Fruit fly (Drosophila melanogaster) whole organism, prepupa: ENCODE data around the gene S6kII.

Source experiments
- CG10631 ChIP-seq: fragments of 200-800 bp; sonication (Bioruptor generic); optimal IDR thresholded peaks from 2 replicates; lab custom pipeline; 2016; ENCODE audit warnings: missing biosample characterization, missing genetic modification characterization
- CG10669 ChIP-seq: fragments of 200-800 bp; sonication (Bioruptor generic); optimal IDR thresholded peaks from 3 replicates; lab custom pipeline; 2018; ENCODE audit warnings: missing biosample characterization, mild to moderate bottlenecking, missing genetic modification characterization, moderate library complexity
- CG11294 ChIP-seq: fragments of 200-800 bp; sonication (Bioruptor generic); IDR thresholded peaks from 2 replicates; pipeline ENCODE4 v1.3.6; 2022; ENCODE audit warnings: missing biosample characterization, missing genetic modification characterization
- CG11762 ChIP-seq: fragments of 200-800 bp; sonication (Bioruptor generic); optimal IDR thresholded peaks from 3 replicates; lab custom pipeline; 2016; ENCODE audit warnings: missing biosample characterization, missing genetic modification characterization; ENCODE audit not compliant: insufficient read depth
- CG15336 ChIP-seq: fragments of 200-800 bp; sonication (Bioruptor generic); IDR thresholded peaks from 2 replicates; pipeline ENCODE4 v1.3.6; 2022; ENCODE audit warnings: missing biosample characterization, missing genetic modification characterization
- CG1621 ChIP-seq: fragments of 200-800 bp; sonication (Bioruptor generic); optimal IDR thresholded peaks from 3 replicates; lab custom pipeline; 2018; ENCODE audit warnings: missing biosample characterization, mild to moderate bottlenecking, missing genetic modification characterization
- CG16779 ChIP-seq: fragments of 200-800 bp; sonication (Bioruptor generic); optimal IDR thresholded peaks from 3 replicates; lab custom pipeline; 2017; ENCODE audit warnings: missing biosample characterization, mild to moderate bottlenecking, missing genetic modification characterization
- CG31627 ChIP-seq: fragments of 200-800 bp; sonication (Bioruptor generic); optimal IDR thresholded peaks from 3 replicates; lab custom pipeline; 2016; ENCODE audit warnings: missing biosample characterization, missing genetic modification characterization
- CG32006 ChIP-seq: fragments of 200-800 bp; sonication (Bioruptor generic); optimal IDR thresholded peaks from 3 replicates; lab custom pipeline; 2017; ENCODE audit warnings: missing biosample characterization, mild to moderate bottlenecking, missing genetic modification characterization
- CG34406 ChIP-seq: fragments of 200-800 bp; sonication (Bioruptor generic); optimal IDR thresholded peaks from 3 replicates; lab custom pipeline; 2016; ENCODE audit warnings: missing biosample characterization, missing genetic modification characterization
- CG3919 ChIP-seq: fragments of 200-800 bp; sonication (Bioruptor generic); optimal IDR thresholded peaks from 3 replicates; lab custom pipeline; 2016; ENCODE audit warnings: missing biosample characterization, missing genetic modification characterization
- CG4318 ChIP-seq: fragments of 200-800 bp; sonication (Bioruptor generic); optimal IDR thresholded peaks from 3 replicates; lab custom pipeline; 2017; ENCODE audit warnings: missing biosample characterization, mild to moderate bottlenecking, missing genetic modification characterization
- CG6163 ChIP-seq: fragments of 200-800 bp; sonication (Bioruptor generic); IDR thresholded peaks from 3 replicates; pipeline ENCODE4 v1.3.6; 2022; ENCODE audit warnings: missing biosample characterization, missing genetic modification characterization
- CG6276 ChIP-seq: fragments of 200-800 bp; sonication (Bioruptor generic); optimal IDR thresholded peaks from 2 replicates; lab custom pipeline; 2017; ENCODE audit warnings: missing biosample characterization, mild to moderate bottlenecking, missing genetic modification characterization
- CG6808 ChIP-seq: fragments of 200-800 bp; sonication (Bioruptor generic); optimal IDR thresholded peaks from 3 replicates; lab custom pipeline; 2017; ENCODE audit warnings: missing biosample characterization, missing genetic modification characterization, mild to moderate bottlenecking, moderate library complexity, missing genetic modification reagents
- CG7368 ChIP-seq: fragments of 200-800 bp; sonication (Bioruptor generic); optimal IDR thresholded peaks from 3 replicates; lab custom pipeline; 2016; ENCODE audit warnings: missing biosample characterization, missing genetic modification characterization
- CG8119 ChIP-seq: fragments of 200-800 bp; sonication (Bioruptor generic); IDR thresholded peaks from 3 replicates; pipeline ENCODE4 v1.3.6; 2022; ENCODE audit warnings: missing biosample characterization, missing genetic modification characterization
- CG8632 ChIP-seq: fragments of 200-800 bp; sonication (Bioruptor generic); optimal IDR thresholded peaks from 3 replicates; lab custom pipeline; 2016; ENCODE audit warnings: missing biosample characterization, missing genetic modification characterization
- Eip75B ChIP-seq: fragments of 200-800 bp; sonication (Bioruptor generic); optimal IDR thresholded peaks from 3 replicates; lab custom pipeline; 2016; ENCODE audit warnings: missing biosample characterization, missing genetic modification characterization
- Eip78C ChIP-seq: fragments of 200-800 bp; sonication (Bioruptor generic); peaks from one replicate; lab custom pipeline; 2016; ENCODE audit warnings: missing biosample characterization, missing genetic modification characterization
- Eip93F ChIP-seq: fragments of 200-800 bp; sonication (Bioruptor generic); optimal IDR thresholded peaks from 2 replicates; lab custom pipeline; 2016; ENCODE audit warnings: missing biosample characterization, mild to moderate bottlenecking, missing genetic modification characterization
- Gug ChIP-seq: fragments of 200-800 bp; sonication (Bioruptor generic); IDR thresholded peaks from 2 replicates; pipeline ENCODE4 v1.3.6; 2022; ENCODE audit warnings: missing biosample characterization, missing genetic modification characterization
- Hr38 ChIP-seq: sonication (Bioruptor generic); optimal IDR thresholded peaks from 2 replicates; lab custom pipeline; 2016; ENCODE audit warnings: missing biosample characterization, missing genetic modification characterization
- Hr4 ChIP-seq: fragments of 200-800 bp; sonication (Bioruptor generic); optimal IDR thresholded peaks from 3 replicates; lab custom pipeline; 2016; ENCODE audit warnings: missing biosample characterization, missing genetic modification characterization
- Lpt ChIP-seq: fragments of 200-800 bp; sonication (Bioruptor generic); optimal IDR thresholded peaks from 3 replicates; lab custom pipeline; 2016; ENCODE audit warnings: missing biosample characterization, missing genetic modification characterization
- Met ChIP-seq: fragments of 200-800 bp; sonication (Bioruptor generic); optimal IDR thresholded peaks from 3 replicates; lab custom pipeline; 2016; ENCODE audit warnings: missing biosample characterization, missing genetic modification characterization
- OdsH ChIP-seq: fragments of 200-800 bp; sonication (Bioruptor generic); optimal IDR thresholded peaks from 3 replicates; lab custom pipeline; 2016; ENCODE audit warnings: missing biosample characterization, missing genetic modification characterization
- Sox102F ChIP-seq: fragments of 200-800 bp; sonication (Bioruptor generic); optimal IDR thresholded peaks from 2 replicates; lab custom pipeline; 2016; ENCODE audit warnings: missing biosample characterization, mild to moderate bottlenecking, missing genetic modification characterization
- Sox14 ChIP-seq: fragments of 200-800 bp; sonication (Bioruptor generic); optimal IDR thresholded peaks from 3 replicates; lab custom pipeline; 2016; ENCODE audit warnings: missing biosample characterization, missing genetic modification characterization
- Sox15 ChIP-seq: fragments of 200-800 bp; sonication (Bioruptor generic); optimal IDR thresholded peaks from 3 replicates; lab custom pipeline; 2016; ENCODE audit warnings: missing biosample characterization, missing genetic modification characterization
- achi ChIP-seq: fragments of 200-800 bp; sonication (Bioruptor generic); optimal IDR thresholded peaks from 3 replicates; lab custom pipeline; 2016; ENCODE audit warnings: missing biosample characterization, missing genetic modification characterization
- acj6 ChIP-seq: fragments of 200-800 bp; sonication (Bioruptor generic); optimal IDR thresholded peaks from 3 replicates; lab custom pipeline; 2016; ENCODE audit warnings: missing biosample characterization, missing genetic modification characterization
- cyc ChIP-seq: fragments of 200-800 bp; sonication (Bioruptor generic); optimal IDR thresholded peaks from 3 replicates; lab custom pipeline; 2016; ENCODE audit warnings: missing biosample characterization, missing genetic modification characterization
- dac ChIP-seq: fragments of 200-800 bp; sonication (Bioruptor generic); optimal IDR thresholded peaks from 2 replicates; lab custom pipeline; 2017; ENCODE audit warnings: missing biosample characterization, mild to moderate bottlenecking, missing genetic modification characterization
- dsx ChIP-seq: fragments of 200-800 bp; optimal IDR thresholded peaks from 3 replicates; lab custom pipeline; 2019; ENCODE audit warnings: missing biosample characterization, mild to moderate bottlenecking, missing genetic modification characterization, moderate library complexity; ENCODE audit not compliant: poor library complexity, severe bottlenecking
- eg ChIP-seq: fragments of 200-800 bp; sonication (Bioruptor generic); IDR thresholded peaks from 3 replicates; pipeline ENCODE4 v1.3.6; 2022; ENCODE audit warnings: missing biosample characterization, missing genetic modification characterization
- fd85E ChIP-seq: fragments of 200-800 bp; sonication (Bioruptor generic); optimal IDR thresholded peaks from 3 replicates; lab custom pipeline; 2016; ENCODE audit warnings: missing biosample characterization, missing genetic modification characterization
- fkh ChIP-seq: fragments of 200-800 bp; sonication (Bioruptor generic); optimal IDR thresholded peaks from 3 replicates; lab custom pipeline; 2017; ENCODE audit warnings: missing biosample characterization, mild to moderate bottlenecking, missing genetic modification characterization, moderate library complexity
- lz ChIP-seq: fragments of 200-800 bp; sonication (Bioruptor generic); optimal IDR thresholded peaks from 3 replicates; lab custom pipeline; 2016; ENCODE audit warnings: missing biosample characterization, missing genetic modification characterization
- pdm3 ChIP-seq: fragments of 200-800 bp; sonication (Bioruptor generic); optimal IDR thresholded peaks from 3 replicates; lab custom pipeline; 2016; ENCODE audit warnings: missing biosample characterization, missing genetic modification characterization
- spab ChIP-seq: fragments of 200-800 bp; sonication (Bioruptor generic); optimal IDR thresholded peaks from 2 replicates; lab custom pipeline; 2017; ENCODE audit warnings: missing biosample characterization, mild to moderate bottlenecking, missing genetic modification characterization, missing genetic modification reagents
- ss ChIP-seq, 2 experiments: fragments of 200-800 bp; sonication (Bioruptor generic); optimal IDR thresholded peaks; 2 replicates in 1 of 2; 3 replicates in 1 of 2; lab custom pipeline; 2017 to 2018; ENCODE audit warnings: mild to moderate bottlenecking in 2 of 2, missing biosample characterization in 2 of 2, missing genetic modification characterization in 2 of 2, moderate library complexity in 1 of 2
- svp ChIP-seq: fragments of 200-800 bp; sonication (Bioruptor generic); peaks from one replicate; lab custom pipeline; 2016; ENCODE audit warnings: missing biosample characterization, missing genetic modification characterization
- vri ChIP-seq: fragments of 200-800 bp; sonication (Bioruptor generic); optimal IDR thresholded peaks from 3 replicates; lab custom pipeline; 2016; ENCODE audit warnings: missing biosample characterization, mild to moderate bottlenecking, missing genetic modification characterization

The S6kII gene

DNA sequence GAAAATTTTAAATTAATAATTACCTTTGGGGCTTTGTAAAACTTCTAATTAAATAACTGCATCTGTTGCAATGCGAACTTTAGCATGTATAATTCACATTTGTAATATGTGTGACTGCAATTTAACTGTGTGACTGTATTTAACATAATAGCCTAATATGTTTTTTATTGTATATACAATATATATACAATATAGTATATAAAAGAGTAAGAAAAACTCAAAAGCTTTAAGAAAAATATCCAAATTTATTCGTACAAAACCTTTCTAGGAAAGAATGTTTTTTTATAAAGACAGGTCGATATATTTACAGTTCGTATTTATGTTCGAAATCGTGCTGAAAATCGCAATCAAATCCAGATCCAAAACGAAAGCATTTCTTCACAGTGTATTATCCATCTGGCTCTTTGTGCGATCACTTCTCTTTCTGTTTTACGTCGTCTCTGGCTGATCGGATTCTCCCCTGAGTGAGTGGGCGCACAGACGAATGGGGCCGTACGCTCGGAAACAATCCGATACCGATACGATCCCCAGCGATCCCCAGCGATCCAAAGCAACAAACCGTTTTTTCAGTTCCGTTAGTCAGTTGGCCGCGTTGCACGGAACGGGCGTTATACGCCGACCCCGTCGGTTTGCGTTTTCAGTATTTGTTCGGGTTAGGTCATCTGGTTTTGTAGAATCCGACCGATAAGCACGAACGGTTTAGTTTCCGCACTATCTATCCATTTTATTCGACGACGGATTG, 38.6 kb upstream of the S6kII start (continued):
- TF ChIP-seq CG16779 (tag; lab: Kevin White, UChicago), result no peak
- peak; percentile 67 for TF ChIP-seq CG6808 (GFP tag; lab: Kevin White, UChicago)
- no peak for TF ChIP-seq fkh (GFP tag; lab: Kevin White, UChicago)
- TF ChIP-seq cyc (GFP tag; lab: Kevin White, UChicago), result peak; percentile 3
- no peak for TF ChIP-seq CG3919 (GFP tag; lab: Kevin White, UChicago)
- peak; percentile 55 for TF ChIP-seq CG10669 (GFP tag; lab: Kevin White, UChicago)
- peak; percentile 56 for TF ChIP-seq CG4318 (GFP tag; lab: Kevin White, UChicago)
- TF ChIP-seq Sox15 (GFP tag; lab: Kevin White, UChicago), result peak; percentile 66
- no peak for TF ChIP-seq CG15336 (GFP tag; lab: Robert Waterston, UW)
- TF ChIP-seq CG11762 (GFP tag; lab: Kevin White, UChicago), result peak; percentile 49
- 0 out of 3 replicates have a peak, but pooled peaks have one; percentile 8 for TF ChIP-seq eg (GFP tag; lab: Robert Waterston, UW)
- TF ChIP-seq Eip93F, result no peak
- TF ChIP-seq Sox102F, result peak; percentile 32
- TF ChIP-seq dac (GFP tag; lab: Kevin White, UChicago), result no peak
- peak; percentile 13 for TF ChIP-seq CG7368 (GFP tag; lab: Kevin White, UChicago)
- no peak for TF ChIP-seq ss (GFP tag; optimal IDR thresholded peaks at IDR 0.05; lab: Kevin White, UChicago)
- TF ChIP-seq CG10631 (GFP tag; lab: Kevin White, UChicago), result peak; percentile 71
- peak; percentile 44 for TF ChIP-seq CG31627 (GFP tag; lab: Kevin White, UChicago)
- peak; percentile 44 for TF ChIP-seq Met (GFP tag; lab: Kevin White, UChicago)
- peak; percentile 62 for TF ChIP-seq achi (GFP tag; lab: Kevin White, UChicago)
- no peak for TF ChIP-seq CG11294 (GFP tag; lab: Robert Waterston, UW)
- no peak for TF ChIP-seq dsx
- TF ChIP-seq vri (GFP tag; lab: Kevin White, UChicago), result peak; percentile 71
- TF ChIP-seq CG8119, result 0 out of 3 replicates have a peak, but pooled peaks have one; percentile 38
- peak; percentile 74 for TF ChIP-seq acj6
- TF ChIP-seq spab (GFP tag; lab: Kevin White, UChicago), result peak; percentile 50
- peak; percentile 78 for TF ChIP-seq CG34406
- peak; percentile 80 for TF ChIP-seq CG8632
- TF ChIP-seq Hr38 (GFP tag; lab: Kevin White, UChicago), result no peak
- TF ChIP-seq lz (GFP tag; lab: Kevin White, UChicago), result peak; percentile 30
- peak; percentile 32 for TF ChIP-seq fd85E (GFP tag; lab: Kevin White, UChicago)
- no peak for TF ChIP-seq CG1621 (tag; lab: Kevin White, UChicago)
- peak; percentile 25; the same call in 2 of the 3 replicates for TF ChIP-seq CG6163 (GFP tag; lab: Robert Waterston, UW)
- TF ChIP-seq, all 60 proteins: peak for 45

DNA sequence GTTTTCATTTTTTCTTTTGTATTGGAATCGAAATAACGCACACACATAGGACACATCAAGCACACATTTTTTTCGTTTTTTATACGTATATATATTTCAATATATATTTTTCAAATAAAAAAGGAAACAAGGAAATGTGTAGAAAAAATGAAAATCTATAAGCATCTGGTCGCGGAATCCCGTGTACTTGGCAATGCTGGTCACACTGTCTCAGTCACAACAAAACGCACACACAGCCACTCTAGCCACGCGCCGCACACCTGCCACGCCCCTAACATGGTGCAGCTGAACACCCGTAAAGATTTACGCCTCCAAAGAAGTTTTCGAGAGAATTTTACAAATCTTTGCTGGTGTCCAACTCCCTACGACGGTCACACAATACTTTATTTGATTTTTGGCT, 30.2 kb upstream of the S6kII start:
- no peak for TF ChIP-seq Sox15 (GFP tag; lab: Kevin White, UChicago)
- no peak for TF ChIP-seq fd85E (GFP tag; lab: Kevin White, UChicago)
- TF ChIP-seq dsx, result no peak

DNA sequence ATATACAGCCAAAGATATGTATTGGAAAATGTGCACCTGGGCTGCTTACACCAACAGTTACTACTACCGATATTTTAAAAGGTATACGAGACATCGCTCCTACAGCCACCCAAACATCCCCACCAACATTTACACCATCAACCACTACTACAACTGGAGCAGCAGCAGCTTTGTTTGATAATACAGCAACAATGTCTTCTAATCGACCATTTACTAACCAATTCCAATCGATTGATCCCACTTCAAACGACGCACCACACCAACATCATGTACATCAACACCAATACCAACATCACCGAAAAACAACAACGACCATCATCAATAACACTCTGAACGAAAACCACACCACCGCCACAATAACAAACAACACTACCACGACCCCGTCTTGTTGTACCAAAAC, 27.5 kb upstream of the S6kII start:
- TF ChIP-seq Sox14 (no peak), Met (GFP tag; lab: Kevin White, UChicago) (no peak), fd85E (GFP tag; lab: Kevin White, UChicago) (no peak)
- TF ChIP-seq, all 60 proteins: peak for 0

DNA sequence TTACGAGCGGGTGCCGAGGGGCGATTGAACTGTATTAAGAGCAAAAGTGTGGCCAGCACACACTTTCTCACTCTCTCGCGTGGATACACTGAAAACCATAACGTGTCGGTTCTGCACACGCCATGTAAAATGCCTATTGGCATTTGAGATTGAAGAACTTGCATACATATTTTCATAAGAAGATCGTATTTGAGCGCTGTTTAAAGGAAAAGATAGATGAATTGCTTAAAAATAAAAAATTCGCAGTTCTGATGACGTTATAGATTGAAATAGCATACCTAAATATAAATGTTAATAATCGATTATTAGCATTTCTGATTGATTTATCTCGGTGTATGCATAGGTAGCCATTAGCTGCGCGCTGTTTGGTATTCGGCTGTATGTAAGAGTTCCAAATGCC, 20.7 kb upstream of the S6kII start:
- TF ChIP-seq Eip78C (peak; percentile 56), CG10631 (GFP tag; lab: Kevin White, UChicago) (peak; percentile 18), dac (GFP tag; lab: Kevin White, UChicago) (peak; percentile 20), Hr4 (GFP tag; lab: Kevin White, UChicago) (peak; percentile 69), Gug (GFP tag; lab: Robert Waterston, UW) (0 out of 2 replicates have a peak, but pooled peaks have one; percentile 16), CG11762 (GFP tag; lab: Kevin White, UChicago) (peak; percentile 2), Eip75B (no peak), CG8119 (peak; percentile 69; the same call in 2 of the 3 replicates), CG15336 (GFP tag; lab: Robert Waterston, UW) (peak; percentile 65), CG6276 (no peak), pdm3 (peak; percentile 19), Eip93F (no peak), Lpt (peak; percentile 50), dsx (no peak), CG32006 (GFP tag; lab: Kevin White, UChicago) (peak; percentile 79), OdsH (peak; percentile 38), CG3919 (GFP tag; lab: Kevin White, UChicago) (no peak), svp (peak; percentile 17), CG4318 (GFP tag; lab: Kevin White, UChicago) (peak; percentile 31)
